Worm (Caenorhabditis elegans): ENCODE measurements around the gene F09E5.3.

- TF ChIP-seq Y53F4B.3 (GFP tag; IDR thresholded peaks at IDR 0.05) (no peak), F49E8.2 (tag; optimal IDR thresholded peaks at IDR 0.05; ENCODE audit: insufficient read depth) (no peak), tbx-9 (tag; optimal IDR thresholded peaks at IDR 0.05; ENCODE audit: borderline replicate concordance) (no peak)
Measured at ce11 chrII:5395594-5395993, 21.8 kb downstream of the F09E5.3 start, which contains the start of gene pink-1.

Data from whole organism, young adult.